Worm (Caenorhabditis elegans) whole organism, L4 larva: ENCODE results near the gene ZK1307.7.

Source experiments
- D1046.2 ChIP-seq: fragments of 200-800 bp; sonication (Bioruptor generic); IDR thresholded peaks from 2 replicates; pipeline ENCODE4 v1.3.6; 2022; ENCODE audit warnings: missing genetic modification characterization, missing compliant biosample characterization
- F26F4.8 ChIP-seq: fragments of 200-800 bp; sonication (Bioruptor generic); conservative IDR thresholded peaks from 2 replicates; pipeline ENCODE4 v1.3.6; 2022; ENCODE audit warnings: missing genetic modification characterization, missing compliant biosample characterization
- F44E2.7 ChIP-seq: fragments of 200-800 bp; sonication (Bioruptor generic); IDR thresholded peaks from 2 replicates; pipeline ENCODE4 v2.1.2; 2022; ENCODE audit warnings: missing genetic modification characterization, missing compliant biosample characterization
- T20F7.1 ChIP-seq: fragments of 200-800 bp; sonication (Bioruptor generic); optimal IDR thresholded peaks from 2 replicates; lab custom pipeline; 2018; ENCODE audit warnings: mild to moderate bottlenecking, missing genetic modification characterization, missing compliant biosample characterization
- Y105C5A.15 ChIP-seq: fragments of 200-800 bp; sonication (Bioruptor generic); IDR thresholded peaks from 2 replicates; pipeline ENCODE4 v1.3.6; 2022; ENCODE audit warnings: missing genetic modification characterization, missing compliant biosample characterization
- Y48G9A.11 ChIP-seq: fragments of 200-800 bp; sonication (Bioruptor generic); IDR thresholded peaks from 2 replicates; pipeline ENCODE4 v1.3.6; 2022; ENCODE audit warnings: missing genetic modification reagents, missing genetic modification characterization, missing compliant biosample characterization
- Y75B8A.6 ChIP-seq: fragments of 200-800 bp; sonication (Bioruptor generic); IDR thresholded peaks from 2 replicates; pipeline ENCODE4 v1.3.6; 2022; ENCODE audit warnings: missing genetic modification reagents, missing genetic modification characterization, missing compliant biosample characterization
- aha-1 ChIP-seq: fragments of 150-350 bp; peaks from one replicate; lab custom pipeline; 2014; ENCODE audit warnings: missing biosample characterization, missing genetic modification characterization
- aly-2 ChIP-seq: sonication (generic microtip); optimal IDR thresholded peaks from 2 replicates; lab custom pipeline; 2018; ENCODE audit warnings: missing biosample characterization, missing genetic modification characterization
- attf-4 ChIP-seq: sonication (generic microtip); optimal IDR thresholded peaks from 3 replicates; lab custom pipeline; 2017; ENCODE audit warnings: missing biosample characterization, missing genetic modification characterization
- ceh-20 ChIP-seq: fragments of 200-800 bp; sonication (Bioruptor generic); IDR thresholded peaks from 2 replicates; pipeline ENCODE4 v1.3.6; 2022; ENCODE audit warnings: missing genetic modification reagents, missing genetic modification characterization, missing compliant biosample characterization
- ceh-62 ChIP-seq: sonication (generic microtip); optimal IDR thresholded peaks from 2 replicates; lab custom pipeline; 2017; ENCODE audit warnings: missing biosample characterization, missing genetic modification characterization
- daf-12 ChIP-seq: fragments of 150-350 bp; optimal IDR thresholded peaks from 2 replicates; lab custom pipeline; 2014; ENCODE audit warnings: missing biosample characterization, missing genetic modification reagents, missing genetic modification characterization
- daf-16 ChIP-seq, 3 experiments: sonication (generic microtip); optimal IDR thresholded peaks; 2 replicates each; lab custom pipeline; 2016 to 2017; ENCODE audit warnings: missing genetic modification characterization in 3 of 3, missing genetic modification reagents in 3 of 3, mild to moderate bottlenecking in 2 of 3, missing compliant biosample characterization in 2 of 3, missing biosample characterization in 1 of 3, moderate library complexity in 1 of 3
- dmd-6 ChIP-seq: fragments of 200-800 bp; sonication (Bioruptor generic); IDR thresholded peaks from 2 replicates; pipeline ENCODE4 v1.3.6; 2022; ENCODE audit warnings: missing genetic modification reagents, missing genetic modification characterization, missing compliant biosample characterization
- dmd-9 ChIP-seq: fragments of 200-800 bp; sonication (Bioruptor generic); IDR thresholded peaks from 2 replicates; pipeline ENCODE4 v1.3.6; 2022; ENCODE audit warnings: missing genetic modification reagents, missing genetic modification characterization, missing compliant biosample characterization
- dpl-1 ChIP-seq: fragments of 150-350 bp; optimal IDR thresholded peaks from 2 replicates; lab custom pipeline; 2014; ENCODE audit warnings: missing biosample characterization, missing genetic modification reagents, missing genetic modification characterization
- hlh-11 ChIP-seq: fragments of 200-800 bp; sonication (Bioruptor generic); optimal IDR thresholded peaks from 2 replicates; lab custom pipeline; 2018; ENCODE audit warnings: mild to moderate bottlenecking, missing genetic modification characterization, missing compliant biosample characterization
- hlh-30 ChIP-seq: sonication (generic microtip); optimal IDR thresholded peaks from 2 replicates; lab custom pipeline; 2017; ENCODE audit warnings: antibody characterized with exemption, mild to moderate bottlenecking, missing genetic modification characterization, missing compliant biosample characterization; ENCODE audit not compliant: insufficient read depth
- jun-1 ChIP-seq: fragments of 150-350 bp; optimal IDR thresholded peaks from 2 replicates; lab custom pipeline; 2014; ENCODE audit warnings: missing biosample characterization, missing genetic modification reagents, missing genetic modification characterization
- lin-1 ChIP-seq: fragments of 200-800 bp; sonication (Bioruptor generic); IDR thresholded peaks from 2 replicates; pipeline ENCODE4 v1.3.6; 2022; ENCODE audit warnings: missing genetic modification reagents, missing genetic modification characterization, missing compliant biosample characterization
- lin-13 ChIP-seq: fragments of 150-350 bp; optimal IDR thresholded peaks from 2 replicates; lab custom pipeline; 2014; ENCODE audit warnings: missing biosample characterization, missing genetic modification reagents, missing genetic modification characterization
- lin-38 ChIP-seq: fragments of 200-800 bp; sonication (Bioruptor generic); IDR thresholded peaks from 2 replicates; pipeline ENCODE4 v1.3.6; 2022; ENCODE audit warnings: missing genetic modification reagents, missing genetic modification characterization, missing compliant biosample characterization
- lin-39 ChIP-seq: fragments of 150-350 bp; optimal IDR thresholded peaks from 2 replicates; lab custom pipeline; 2014; ENCODE audit warnings: missing biosample characterization, missing genetic modification reagents, missing genetic modification characterization
- lir-3 ChIP-seq: sonication (generic microtip); optimal IDR thresholded peaks from 2 replicates; lab custom pipeline; 2016; ENCODE audit warnings: mild to moderate bottlenecking, missing genetic modification characterization, missing compliant biosample characterization
- madf-5 ChIP-seq, 2 experiments: fragments of 200-800 bp; sonication (Bioruptor generic); IDR thresholded peaks; 2 replicates each; pipeline ENCODE4 v1.3.6; 2022; ENCODE audit warnings: missing compliant biosample characterization in 2 of 2, missing genetic modification characterization in 2 of 2
- mdl-1 ChIP-seq, 2 experiments: fragments of 150-350 bp in 1 of 2; sonication (generic microtip) in 1 of 2; optimal IDR thresholded peaks; 2 replicates each; lab custom pipeline; 2014 to 2017; ENCODE audit warnings: missing biosample characterization in 2 of 2, missing genetic modification characterization in 2 of 2
- mep-1 ChIP-seq: fragments of 150-350 bp; sonication (generic microtip); optimal IDR thresholded peaks from 3 replicates; lab custom pipeline; 2014; ENCODE audit warnings: missing biosample characterization, missing genetic modification characterization
- nhr-10 ChIP-seq: fragments of 150-350 bp; optimal IDR thresholded peaks from 2 replicates; lab custom pipeline; 2014; ENCODE audit warnings: missing biosample characterization, missing genetic modification characterization
- nhr-102 ChIP-seq: sonication (generic microtip); optimal IDR thresholded peaks from 2 replicates; lab custom pipeline; 2016; ENCODE audit warnings: mild to moderate bottlenecking, missing genetic modification characterization, moderate library complexity, missing compliant biosample characterization
- nhr-11 ChIP-seq: fragments of 150-350 bp; optimal IDR thresholded peaks from 2 replicates; lab custom pipeline; 2014; ENCODE audit warnings: missing biosample characterization, missing genetic modification characterization
- nhr-237 ChIP-seq: sonication (generic microtip); optimal IDR thresholded peaks from 2 replicates; lab custom pipeline; 2017; ENCODE audit warnings: missing biosample characterization, missing genetic modification characterization
- nhr-25 ChIP-seq: sonication (generic microtip); optimal IDR thresholded peaks from 2 replicates; lab custom pipeline; 2017; ENCODE audit warnings: missing genetic modification characterization, mild to moderate bottlenecking, missing compliant biosample characterization, antibody characterized with exemption, moderate library complexity, borderline replicate concordance; ENCODE audit not compliant: insufficient read depth
- nhr-48 ChIP-seq: sonication (generic microtip); optimal IDR thresholded peaks from 2 replicates; lab custom pipeline; 2016; ENCODE audit warnings: mild to moderate bottlenecking, missing genetic modification characterization, missing compliant biosample characterization
- nhr-76 ChIP-seq: fragments of 150-350 bp; optimal IDR thresholded peaks from 2 replicates; lab custom pipeline; 2014; ENCODE audit warnings: missing biosample characterization, missing genetic modification characterization
- pha-4 ChIP-seq, 2 experiments: fragments of 150-350 bp in 1 of 2; fragments of 200-800 bp in 1 of 2; sonication (Bioruptor generic) in 1 of 2; IDR thresholded peaks in 1 of 2; optimal IDR thresholded peaks in 1 of 2; 2 replicates each; pipeline versions ENCODE4 v1.3.6 to Lab custom; 2014 to 2022; ENCODE audit warnings: missing genetic modification characterization in 2 of 2, missing genetic modification reagents in 2 of 2, missing biosample characterization in 1 of 2, missing compliant biosample characterization in 1 of 2
- php-3 ChIP-seq: fragments of 200-800 bp; sonication (Bioruptor generic); IDR thresholded peaks from 2 replicates; pipeline ENCODE4 v1.3.6; 2022; ENCODE audit warnings: missing genetic modification reagents, missing genetic modification characterization, missing compliant biosample characterization
- saeg-2 ChIP-seq: fragments of 200-800 bp; sonication (Bioruptor generic); IDR thresholded peaks from 2 replicates; pipeline ENCODE4 v1.3.6; 2022; ENCODE audit warnings: missing genetic modification reagents, missing genetic modification characterization, missing compliant biosample characterization
- sdz-12 ChIP-seq: fragments of 200-800 bp; sonication (Bioruptor generic); optimal IDR thresholded peaks from 2 replicates; lab custom pipeline; 2018; ENCODE audit warnings: mild to moderate bottlenecking, missing genetic modification characterization, missing compliant biosample characterization
- set-16 ChIP-seq: fragments of 200-800 bp; sonication (Bioruptor generic); IDR thresholded peaks from 2 replicates; pipeline ENCODE4 v1.3.6; 2022; ENCODE audit warnings: missing genetic modification reagents, missing genetic modification characterization, missing compliant biosample characterization
- skn-1 ChIP-seq: fragments of 150-350 bp; optimal IDR thresholded peaks from 2 replicates; lab custom pipeline; 2014; ENCODE audit warnings: missing biosample characterization, missing genetic modification characterization
- snpc-1.2 ChIP-seq: fragments of 200-800 bp; sonication (Bioruptor generic); IDR thresholded peaks from 2 replicates; pipeline ENCODE4 v1.3.6; 2022; ENCODE audit warnings: missing genetic modification reagents, missing genetic modification characterization, missing compliant biosample characterization
- unc-62 ChIP-seq, 3 experiments: fragments of 150-350 bp in 1 of 3; sonication (generic microtip); optimal IDR thresholded peaks in 2 of 3; peaks in 1 of 3; 1 replicate in 1 of 3; 2 replicates in 2 of 3; lab custom pipeline; 2014 to 2017; ENCODE audit warnings: missing biosample characterization in 3 of 3, missing genetic modification characterization in 3 of 3, missing genetic modification reagents in 3 of 3, missing genotype in 1 of 3
- vab-7 ChIP-seq: fragments of 200-800 bp; sonication (Bioruptor generic); IDR thresholded peaks from 2 replicates; pipeline ENCODE4 v1.3.6; 2022; ENCODE audit warnings: missing genetic modification reagents, missing genetic modification characterization, missing compliant biosample characterization
- zag-1 ChIP-seq: fragments of 150-350 bp; optimal IDR thresholded peaks from 2 replicates; lab custom pipeline; 2014; ENCODE audit warnings: missing biosample characterization, missing genetic modification characterization
- zfp-3 ChIP-seq: fragments of 200-800 bp; sonication (Bioruptor generic); conservative IDR thresholded peaks from 2 replicates; pipeline ENCODE4 v1.3.6; 2022; ENCODE audit warnings: missing genetic modification reagents, missing genetic modification characterization, missing compliant biosample characterization
- zip-11 ChIP-seq: fragments of 200-800 bp; sonication (Bioruptor generic); IDR thresholded peaks from 2 replicates; pipeline ENCODE4 v1.3.6; 2022; ENCODE audit warnings: missing genetic modification characterization, missing compliant biosample characterization
- zip-2 ChIP-seq: fragments of 150-350 bp; optimal IDR thresholded peaks from 2 replicates; lab custom pipeline; 2014; ENCODE audit warnings: missing biosample characterization, missing genetic modification characterization

ZK1307.7 gene

ce11 chrII:9620616-9621015 is 15.8 kb upstream of the ZK1307.7 start:
- TF ChIP-seq ceh-20 (GFP tag; lab: Robert Waterston, UW) (0 out of 2 replicates have a peak, but pooled peaks have one; percentile 32), zfp-3 (GFP tag; lab: Robert Waterston, UW) (0 out of 2 replicates have a peak, but pooled peaks have one; percentile 10), php-3 (GFP tag; lab: Robert Waterston, UW) (peak; percentile 76), lin-13 (peak; percentile 21), aly-2 (tag; lab: Kevin White, UChicago) (no peak), attf-4 (no peak), skn-1 (tag; lab: Kevin White, UChicago) (no peak), daf-16 (GFP tag; optimal IDR thresholded peaks at IDR 0.05; lab: Kevin White, UChicago) (no peak), daf-16 (tag; optimal IDR thresholded peaks at IDR 0.05; lab: Kevin White, UChicago) (peak; percentile 19), lin-1 (GFP tag; lab: Robert Waterston, UW) (0 out of 2 replicates have a peak, but pooled peaks have one; percentile 10), saeg-2 (GFP tag; lab: Robert Waterston, UW) (no peak), nhr-102 (tag; lab: Kevin White, UChicago) (peak; percentile 12), T20F7.1 (GFP tag; lab: Kevin White, UChicago) (peak; percentile 65), dmd-6 (GFP tag; lab: Robert Waterston, UW) (peak; percentile 89)
- TF ChIP-seq, all 104 proteins: peak for 9

- TF ChIP-seq lin-39 (tag; lab: Kevin White, UChicago) (no peak), dpl-1 (GFP tag; lab: Kevin White, UChicago) (no peak), aha-1 (tag; lab: Kevin White, UChicago) (peak; percentile 96), jun-1 (tag; lab: Kevin White, UChicago) (no peak), nhr-10 (tag; lab: Kevin White, UChicago) (no peak), snpc-1.2 (GFP tag; lab: Robert Waterston, UW) (no peak), zag-1 (no peak), sdz-12 (GFP tag; lab: Kevin White, UChicago) (no peak), nhr-237 (no peak), zfp-3 (GFP tag; lab: Robert Waterston, UW) (no peak), hlh-30 (tag; lab: Kevin White, UChicago) (peak; percentile 19), lir-3 (no peak), F26F4.8 (GFP tag; lab: Robert Waterston, UW) (no peak), nhr-11 (peak; percentile 67), ceh-62 (tag; lab: Kevin White, UChicago) (no peak), Y48G9A.11 (GFP tag; lab: Robert Waterston, UW) (no peak), mep-1 (no peak), Y105C5A.15 (GFP tag; lab: Robert Waterston, UW) (no peak), daf-16 (GFP tag; optimal IDR thresholded peaks at IDR 0.05; lab: Kevin White, UChicago) (peak in 1 of 2 experiments; percentile 50), daf-16 (tag; optimal IDR thresholded peaks at IDR 0.05; lab: Kevin White, UChicago) (no peak), lin-38 (GFP tag; lab: Robert Waterston, UW) (no peak), unc-62 (GFP tag; optimal IDR thresholded peaks at IDR 0.05 in 1 of 2; lab: Kevin White, UChicago) (peak in 1 of 2 experiments; percentile 71), unc-62 (tag; optimal IDR thresholded peaks at IDR 0.05; lab: Kevin White, UChicago) (no peak), F44E2.7 (GFP tag; lab: Robert Waterston, UW) (no peak), nhr-25 (tag; lab: Kevin White, UChicago) (no peak), daf-12 (tag; lab: Kevin White, UChicago) (no peak), dmd-9 (GFP tag; lab: Robert Waterston, UW) (no peak), madf-5 (GFP tag; IDR thresholded peaks at IDR 0.05; lab: Robert Waterston, UW) (no peak), D1046.2 (GFP tag; lab: Robert Waterston, UW) (no peak), dmd-6 (GFP tag; lab: Robert Waterston, UW) (peak; percentile 16; the same call in 1 of the 2 replicates), zip-11 (GFP tag; lab: Robert Waterston, UW) (no peak), Y75B8A.6 (GFP tag; lab: Robert Waterston, UW) (no peak), nhr-48 (tag; lab: Kevin White, UChicago) (no peak), vab-7 (GFP tag; lab: Robert Waterston, UW) (no peak), mdl-1 (tag; optimal IDR thresholded peaks at IDR 0.05; lab: Kevin White, UChicago) (peak in 1 of 2 experiments; percentile 11), hlh-11 (tag; lab: Kevin White, UChicago) (peak; percentile 60), set-16 (GFP tag; lab: Robert Waterston, UW) (peak; percentile 27; the same call in 1 of the 2 replicates), nhr-76 (tag; lab: Kevin White, UChicago) (no peak), zip-2 (no peak), pha-4 (GFP tag; IDR thresholded peaks at IDR 0.05; lab: Robert Waterston, UW) (no peak; the same call in none of the 2 replicates), pha-4 (tag; optimal IDR thresholded peaks at IDR 0.05; lab: Kevin White, UChicago) (peak; percentile 37)
Measured at ce11 chrII:9621121-9621520, 15.3 kb upstream of the ZK1307.7 start.
